Fruit fly (Drosophila melanogaster): ENCODE data around the gene Spn28Dc.

The Spn28Dc gene

DNA sequence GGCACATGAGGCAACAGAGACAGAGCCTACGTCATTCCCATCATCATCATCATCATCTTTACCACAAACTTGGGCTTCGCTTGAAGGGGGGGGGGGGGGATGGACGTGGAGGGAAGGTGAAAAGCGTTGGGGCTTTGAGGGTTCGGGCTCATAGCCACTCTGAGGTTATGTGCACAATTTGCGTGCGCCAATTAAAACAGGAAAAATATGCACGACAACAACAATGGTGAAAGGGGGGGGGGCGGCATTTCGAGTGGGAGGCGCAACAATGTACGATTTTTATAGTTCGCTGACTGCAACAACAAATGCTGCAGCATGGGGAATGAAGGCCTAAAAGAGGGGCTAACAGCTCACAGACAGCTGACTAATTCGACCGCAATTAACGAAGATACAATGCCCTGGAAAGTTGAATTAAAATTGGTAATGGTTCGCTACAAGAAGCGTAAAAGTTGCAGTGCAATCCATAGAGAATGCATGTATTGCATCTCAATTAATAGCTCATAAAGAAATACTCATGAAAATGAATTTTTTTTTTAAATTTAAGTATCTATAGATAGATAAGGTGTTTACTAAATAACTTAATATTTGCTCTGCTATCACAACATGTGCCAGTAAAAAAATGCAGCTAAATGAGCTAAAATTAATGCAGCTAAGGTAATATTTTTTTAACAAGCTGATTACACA is 40.0 kb downstream of the Spn28Dc start:
- no peak for TF ChIP-seq CG11294 (GFP tag; IDR thresholded peaks at IDR 0.05)
- TF ChIP-seq CG32006 (GFP tag; optimal IDR thresholded peaks at IDR 0.05), result peak; percentile 60
- no peak for TF ChIP-seq CG6808 (GFP tag; optimal IDR thresholded peaks at IDR 0.05)
- TF ChIP-seq Hr4 (GFP tag; optimal IDR thresholded peaks at IDR 0.05), result peak; percentile 53
- TF ChIP-seq Ets96B (tag; optimal IDR thresholded peaks at IDR 0.05), result no peak
- no peak for TF ChIP-seq CG1621 (tag; optimal IDR thresholded peaks at IDR 0.05)
- peak; percentile 21 for TF ChIP-seq CG4318 (GFP tag; optimal IDR thresholded peaks at IDR 0.05)
- TF ChIP-seq dsx (GFP tag; optimal IDR thresholded peaks at IDR 0.05; ENCODE audit: poor library complexity, severe bottlenecking), result peak; percentile 92
- no peak for TF ChIP-seq spab (GFP tag; optimal IDR thresholded peaks at IDR 0.05)
- no peak for TF ChIP-seq CG15336 (GFP tag; IDR thresholded peaks at IDR 0.05)
- no peak for TF ChIP-seq CG9139 (GFP tag; optimal IDR thresholded peaks at IDR 0.05)
- peak; percentile 38; the same call in 1 of the 3 replicates for TF ChIP-seq CG6163 (GFP tag; IDR thresholded peaks at IDR 0.05)
- TF ChIP-seq eg (GFP tag; IDR thresholded peaks at IDR 0.05), result 0 out of 3 replicates have a peak, but pooled peaks have one; percentile 16
- TF ChIP-seq ss (GFP tag; optimal IDR thresholded peaks at IDR 0.05), result peak in 1 of 2 experiments; percentile 56
- peak; percentile 66 for TF ChIP-seq Eip78C (GFP tag)

DNA sequence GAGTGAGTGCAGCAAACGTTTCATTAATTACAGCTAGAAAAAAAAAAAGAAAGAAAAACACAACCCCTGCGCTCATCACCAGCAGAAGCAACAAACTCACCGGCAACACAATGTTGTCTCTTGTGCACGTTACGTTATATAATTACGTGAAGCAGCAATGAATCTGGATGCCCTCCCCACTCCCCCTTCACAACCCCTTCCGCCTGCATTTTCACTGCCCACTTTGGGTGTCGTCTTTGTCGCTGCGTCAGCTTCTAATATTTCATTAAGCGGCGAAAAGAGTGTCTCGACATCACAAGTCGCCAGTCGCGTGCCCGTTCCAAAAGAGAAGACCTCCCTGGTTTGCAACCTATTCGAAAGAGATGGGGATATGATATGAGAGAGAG is 40.6 kb downstream of the Spn28Dc start:
- TF ChIP-seq CG9139 (GFP tag; optimal IDR thresholded peaks at IDR 0.05) (no peak), Gug (GFP tag; IDR thresholded peaks at IDR 0.05) (no peak), CG8119 (GFP tag; IDR thresholded peaks at IDR 0.05) (no peak), Sox102F (GFP tag; optimal IDR thresholded peaks at IDR 0.05) (no peak), Ets96B (tag; optimal IDR thresholded peaks at IDR 0.05) (no peak), CG3032 (tag; optimal IDR thresholded peaks at IDR 0.05) (no peak), CG8632 (GFP tag; optimal IDR thresholded peaks at IDR 0.05) (no peak), CG16779 (tag; optimal IDR thresholded peaks at IDR 0.05) (no peak), Hr39 (GFP tag; optimal IDR thresholded peaks at IDR 0.05) (no peak), Smox (GFP tag; optimal IDR thresholded peaks at IDR 0.05) (no peak), lz (GFP tag; optimal IDR thresholded peaks at IDR 0.05) (no peak), CG7368 (GFP tag; optimal IDR thresholded peaks at IDR 0.05) (no peak), CG32006 (GFP tag; optimal IDR thresholded peaks at IDR 0.05) (no peak), CG6808 (GFP tag; optimal IDR thresholded peaks at IDR 0.05) (no peak), CG6276 (GFP tag; optimal IDR thresholded peaks at IDR 0.05) (no peak), achi (GFP tag; optimal IDR thresholded peaks at IDR 0.05) (no peak), Ets21C (GFP tag; optimal IDR thresholded peaks at IDR 0.05) (no peak), Eip78C (GFP tag) (no peak)

DNA sequence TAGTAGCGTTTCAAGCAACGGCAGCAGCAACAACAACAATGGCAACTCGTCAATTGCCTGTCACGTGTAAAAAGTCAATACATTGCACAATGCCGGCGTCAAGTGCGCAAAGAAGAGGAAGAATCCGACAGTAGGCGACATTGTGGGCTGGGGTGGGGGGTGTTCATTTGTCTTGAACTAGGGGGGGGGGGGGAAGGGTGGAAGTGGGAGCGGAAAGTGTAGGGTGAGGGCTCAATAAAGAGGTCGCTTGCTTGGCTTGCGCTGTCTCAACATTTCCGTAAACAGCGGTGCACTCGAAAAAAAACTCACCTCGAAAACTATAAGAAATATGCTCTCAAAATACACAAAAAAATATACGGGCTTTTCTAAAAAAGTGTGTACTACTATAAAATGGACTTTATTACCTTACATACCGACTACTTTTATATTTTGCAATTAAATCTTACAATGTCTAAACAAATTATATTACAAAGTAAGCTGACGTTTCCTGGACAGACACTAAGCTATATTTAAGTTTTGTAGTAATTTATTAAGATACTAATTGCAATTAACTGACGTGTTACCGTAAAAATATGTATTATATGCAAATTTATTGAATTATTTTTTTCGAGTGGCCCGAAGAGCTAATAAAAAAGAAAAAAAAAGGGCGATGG is 41.1 kb downstream of the Spn28Dc start:
- TF ChIP-seq CG6163 (GFP tag; IDR thresholded peaks at IDR 0.05), result 0 out of 3 replicates have a peak, but pooled peaks have one; percentile 4
- no peak for TF ChIP-seq Smox (GFP tag; optimal IDR thresholded peaks at IDR 0.05)
- peak; percentile 27 for TF ChIP-seq CG34406 (GFP tag; optimal IDR thresholded peaks at IDR 0.05)
- TF ChIP-seq CG31627 (GFP tag; optimal IDR thresholded peaks at IDR 0.05), result no peak
- peak; percentile 59 for TF ChIP-seq Hr4 (GFP tag; optimal IDR thresholded peaks at IDR 0.05)
- no peak for TF ChIP-seq cyc (GFP tag; optimal IDR thresholded peaks at IDR 0.05)
- TF ChIP-seq Eip78C (GFP tag), result peak; percentile 81
- no peak for TF ChIP-seq lz (GFP tag; optimal IDR thresholded peaks at IDR 0.05)
- TF ChIP-seq CG11294 (GFP tag; IDR thresholded peaks at IDR 0.05), result no peak
- TF ChIP-seq salr (GFP tag; optimal IDR thresholded peaks at IDR 0.05), result peak in 1 of 2 experiments; percentile 53
- no peak for TF ChIP-seq CG16779 (tag; optimal IDR thresholded peaks at IDR 0.05)
- no peak for TF ChIP-seq CG1621 (tag; optimal IDR thresholded peaks at IDR 0.05)
- TF ChIP-seq CG8119 (GFP tag; IDR thresholded peaks at IDR 0.05), result 0 out of 3 replicates have a peak, but pooled peaks have one; percentile 34
- no peak for TF ChIP-seq CG7368 (GFP tag; optimal IDR thresholded peaks at IDR 0.05)
- TF ChIP-seq Sox102F (GFP tag; optimal IDR thresholded peaks at IDR 0.05), result no peak
- peak; percentile 47 for TF ChIP-seq CG6276 (GFP tag; optimal IDR thresholded peaks at IDR 0.05)
- peak; percentile 36 for TF ChIP-seq CG10669 (GFP tag; optimal IDR thresholded peaks at IDR 0.05)
- no peak for TF ChIP-seq svp (GFP tag)
- TF ChIP-seq esn (GFP tag; optimal IDR thresholded peaks at IDR 0.05), result no peak
- peak; percentile 34 for TF ChIP-seq achi (GFP tag; optimal IDR thresholded peaks at IDR 0.05)
- peak; percentile 42 for TF ChIP-seq CG10631 (GFP tag; optimal IDR thresholded peaks at IDR 0.05)
- TF ChIP-seq acj6 (GFP tag; optimal IDR thresholded peaks at IDR 0.05), result peak; percentile 50
- no peak for TF ChIP-seq Blimp-1 (GFP tag; optimal IDR thresholded peaks at IDR 0.05)
- TF ChIP-seq spab (GFP tag; optimal IDR thresholded peaks at IDR 0.05), result peak; percentile 8
- TF ChIP-seq eg (GFP tag; IDR thresholded peaks at IDR 0.05), result peak; percentile 37; the same call in 1 of the 3 replicates
- TF ChIP-seq fd85E (GFP tag; optimal IDR thresholded peaks at IDR 0.05), result no peak
- peak; percentile 15 for TF ChIP-seq dsx (GFP tag; optimal IDR thresholded peaks at IDR 0.05; ENCODE audit: poor library complexity, severe bottlenecking)
- peak; percentile 16 for TF ChIP-seq CG8632 (GFP tag; optimal IDR thresholded peaks at IDR 0.05)
- TF ChIP-seq CG3032 (tag; optimal IDR thresholded peaks at IDR 0.05), result peak; percentile 28
- TF ChIP-seq Ets21C (GFP tag; optimal IDR thresholded peaks at IDR 0.05), result no peak
- no peak for TF ChIP-seq CG6854 (GFP tag; optimal IDR thresholded peaks at IDR 0.05)
- TF ChIP-seq fd59A (GFP tag; optimal IDR thresholded peaks at IDR 0.05), result no peak
- TF ChIP-seq ss (GFP tag; optimal IDR thresholded peaks at IDR 0.05), result no peak
